Worm (Caenorhabditis elegans) whole organism, L3 larva: ENCODE data around the gene C07C7.3.

ENCODE experiments used
- R02D3.7 ChIP-seq: fragments of 150-350 bp; optimal IDR thresholded peaks from 2 replicates; lab custom pipeline; 2014; ENCODE audit warnings: missing biosample characterization, missing genetic modification characterization
- ZK546.5 ChIP-seq: sonication (generic microtip); optimal IDR thresholded peaks from 2 replicates; lab custom pipeline; 2017; ENCODE audit warnings: missing biosample characterization, missing genetic modification characterization
- aly-2 ChIP-seq: fragments of 150-350 bp; optimal IDR thresholded peaks from 2 replicates; lab custom pipeline; 2014; ENCODE audit warnings: missing biosample characterization, missing genetic modification characterization
- ama-1 ChIP-seq: fragments of 150-350 bp; optimal IDR thresholded peaks from 2 replicates; lab custom pipeline; 2018
- ceh-16 ChIP-seq: sonication (generic microtip); optimal IDR thresholded peaks from 2 replicates; lab custom pipeline; 2017; ENCODE audit warnings: missing biosample characterization, missing genetic modification characterization
- ceh-28 ChIP-seq: fragments of 150-350 bp; optimal IDR thresholded peaks from 2 replicates; lab custom pipeline; 2014; ENCODE audit warnings: missing biosample characterization, missing genetic modification reagents, missing genetic modification characterization
- ceh-82 ChIP-seq: fragments of 150-350 bp; optimal IDR thresholded peaks from 2 replicates; lab custom pipeline; 2014; ENCODE audit warnings: missing biosample characterization, missing genetic modification characterization
- ceh-9 ChIP-seq: sonication (generic microtip); optimal IDR thresholded peaks from 2 replicates; lab custom pipeline; 2018; ENCODE audit warnings: missing biosample characterization, missing genetic modification characterization
- daf-12 ChIP-seq: fragments of 150-350 bp; optimal IDR thresholded peaks from 2 replicates; lab custom pipeline; 2014; ENCODE audit warnings: missing biosample characterization, missing genetic modification reagents, missing genetic modification characterization
- egl-27 ChIP-seq: sonication (generic microtip); optimal IDR thresholded peaks from 4 replicates; lab custom pipeline; 2017; ENCODE audit warnings: missing biosample characterization, missing genetic modification reagents, missing genetic modification characterization
- egl-5 ChIP-seq: fragments of 150-350 bp; optimal IDR thresholded peaks from 2 replicates; lab custom pipeline; 2017; ENCODE audit warnings: missing biosample characterization, missing genetic modification reagents, missing genetic modification characterization, inconsistent platforms
- elt-1 ChIP-seq: fragments of 150-350 bp; optimal IDR thresholded peaks from 2 replicates; lab custom pipeline; 2014; ENCODE audit warnings: missing biosample characterization, missing genetic modification characterization
- elt-2 ChIP-seq: sonication (generic microtip); optimal IDR thresholded peaks from 2 replicates; lab custom pipeline; 2016; ENCODE audit warnings: missing genetic modification reagents, mild to moderate bottlenecking, missing genetic modification characterization, missing compliant biosample characterization
- elt-3 ChIP-seq, 3 experiments: fragments of 150-350 bp in 1 of 3; sonication (generic microtip) in 2 of 3; optimal IDR thresholded peaks; 2 replicates in 2 of 3; 4 replicates in 1 of 3; lab custom pipeline; 2014 to 2017; ENCODE audit warnings: missing biosample characterization in 3 of 3, missing genetic modification characterization in 3 of 3
- eor-1 ChIP-seq, 2 experiments: fragments of 150-350 bp; optimal IDR thresholded peaks; 2 replicates each; lab custom pipeline; 2014 to 2018; ENCODE audit warnings: missing biosample characterization in 2 of 2, missing genetic modification characterization in 2 of 2
- fkh-10 ChIP-seq: sonication (generic microtip); optimal IDR thresholded peaks from 2 replicates; lab custom pipeline; 2017; ENCODE audit warnings: missing biosample characterization, missing genetic modification reagents, missing genetic modification characterization
- fkh-2 ChIP-seq: fragments of 150-350 bp; optimal IDR thresholded peaks from 2 replicates; lab custom pipeline; 2014; ENCODE audit warnings: missing biosample characterization, missing genetic modification reagents, missing genetic modification characterization
- fos-1 ChIP-seq: fragments of 150-350 bp; optimal IDR thresholded peaks from 2 replicates; lab custom pipeline; 2014; ENCODE audit warnings: missing biosample characterization, missing genetic modification characterization
- hmg-11 ChIP-seq: sonication (generic microtip); optimal IDR thresholded peaks from 2 replicates; lab custom pipeline; 2016; ENCODE audit warnings: missing genetic modification characterization, missing compliant biosample characterization
- jun-1 ChIP-seq: fragments of 150-350 bp; optimal IDR thresholded peaks from 2 replicates; lab custom pipeline; 2014; ENCODE audit warnings: missing biosample characterization, missing genetic modification reagents, missing genetic modification characterization
- lin-15B ChIP-seq: fragments of 150-350 bp; optimal IDR thresholded peaks from 2 replicates; lab custom pipeline; 2014; ENCODE audit warnings: missing biosample characterization, missing genetic modification characterization
- lin-39 ChIP-seq: fragments of 150-350 bp; optimal IDR thresholded peaks from 2 replicates; lab custom pipeline; 2018; ENCODE audit warnings: missing biosample characterization, missing genetic modification reagents, missing genetic modification characterization
- lsy-12 ChIP-seq: sonication (generic microtip); optimal IDR thresholded peaks from 2 replicates; lab custom pipeline; 2016; ENCODE audit warnings: mild to moderate bottlenecking, missing genetic modification characterization, missing compliant biosample characterization
- mdl-1 ChIP-seq: fragments of 150-350 bp; optimal IDR thresholded peaks from 2 replicates; lab custom pipeline; 2014; ENCODE audit warnings: missing biosample characterization, missing genetic modification characterization
- mml-1 ChIP-seq: fragments of 150-350 bp; sonication (generic microtip); optimal IDR thresholded peaks from 3 replicates; lab custom pipeline; 2014; ENCODE audit warnings: missing biosample characterization, missing genetic modification characterization
- nfya-1 ChIP-seq: sonication (generic microtip); optimal IDR thresholded peaks from 2 replicates; lab custom pipeline; 2017; ENCODE audit warnings: missing genetic modification characterization, mild to moderate bottlenecking, missing compliant biosample characterization, antibody characterized with exemption, moderate library complexity; ENCODE audit not compliant: insufficient read depth
- nhr-11 ChIP-seq: fragments of 150-350 bp; optimal IDR thresholded peaks from 2 replicates; lab custom pipeline; 2014; ENCODE audit warnings: missing biosample characterization, missing genetic modification characterization
- nhr-12 ChIP-seq: fragments of 150-350 bp; optimal IDR thresholded peaks from 2 replicates; lab custom pipeline; 2014; ENCODE audit warnings: missing biosample characterization, missing genetic modification characterization
- nhr-23 ChIP-seq: fragments of 150-350 bp; optimal IDR thresholded peaks from 2 replicates; lab custom pipeline; 2014; ENCODE audit warnings: missing biosample characterization, missing genetic modification reagents, missing genetic modification characterization
- nhr-237 ChIP-seq: fragments of 150-350 bp; optimal IDR thresholded peaks from 2 replicates; lab custom pipeline; 2014; ENCODE audit warnings: missing biosample characterization, missing genetic modification characterization
- nhr-25 ChIP-seq: sonication (generic microtip); optimal IDR thresholded peaks from 2 replicates; lab custom pipeline; 2017; ENCODE audit warnings: missing biosample characterization, missing genetic modification characterization
- nhr-28 ChIP-seq: fragments of 150-350 bp; optimal IDR thresholded peaks from 2 replicates; lab custom pipeline; 2014; ENCODE audit warnings: missing biosample characterization, missing genetic modification characterization
- nhr-43 ChIP-seq: sonication (generic microtip); optimal IDR thresholded peaks from 2 replicates; lab custom pipeline; 2016; ENCODE audit warnings: mild to moderate bottlenecking, missing genetic modification characterization, missing compliant biosample characterization; ENCODE audit not compliant: poor library complexity, severe bottlenecking
- nhr-67 ChIP-seq: fragments of 150-350 bp; optimal IDR thresholded peaks from 2 replicates; lab custom pipeline; 2014; ENCODE audit warnings: missing biosample characterization, missing genetic modification characterization
- nhr-76 ChIP-seq: fragments of 150-350 bp; sonication (generic microtip); optimal IDR thresholded peaks from 5 replicates; lab custom pipeline; 2014; ENCODE audit warnings: missing biosample characterization, missing genetic modification characterization
- nhr-77 ChIP-seq: fragments of 150-350 bp; optimal IDR thresholded peaks from 2 replicates; lab custom pipeline; 2014; ENCODE audit warnings: missing biosample characterization, missing genetic modification characterization
- pha-4 ChIP-seq: fragments of 150-350 bp; optimal IDR thresholded peaks from 2 replicates; lab custom pipeline; 2014; ENCODE audit warnings: missing biosample characterization, missing genetic modification reagents, missing genetic modification characterization
- pqm-1 ChIP-seq: fragments of 150-350 bp; optimal IDR thresholded peaks from 2 replicates; lab custom pipeline; 2017; ENCODE audit warnings: missing biosample characterization, missing genetic modification characterization, inconsistent platforms
- sea-2 ChIP-seq: fragments of 150-350 bp; sonication (generic microtip); optimal IDR thresholded peaks from 4 replicates; lab custom pipeline; 2014; ENCODE audit warnings: missing biosample characterization, missing genetic modification reagents, missing genetic modification characterization
- skn-1 ChIP-seq: fragments of 150-350 bp; optimal IDR thresholded peaks from 2 replicates; lab custom pipeline; 2014; ENCODE audit warnings: missing biosample characterization, missing genetic modification characterization
- snpc-4 ChIP-seq: fragments of 150-350 bp; optimal IDR thresholded peaks from 2 replicates; lab custom pipeline; 2014; ENCODE audit warnings: missing biosample characterization, missing genetic modification characterization
- tbx-2 ChIP-seq: sonication (generic microtip); optimal IDR thresholded peaks from 2 replicates; lab custom pipeline; 2016; ENCODE audit warnings: mild to moderate bottlenecking, missing genetic modification characterization, missing compliant biosample characterization
- unc-39 ChIP-seq: sonication (generic microtip); optimal IDR thresholded peaks from 4 replicates; lab custom pipeline; 2017; ENCODE audit warnings: missing biosample characterization, missing genetic modification characterization
- unc-62 ChIP-seq: fragments of 150-350 bp; sonication (generic microtip); optimal IDR thresholded peaks from 4 replicates; lab custom pipeline; 2014; ENCODE audit warnings: missing biosample characterization, missing genetic modification reagents, missing genetic modification characterization
- zag-1 ChIP-seq: fragments of 150-350 bp; optimal IDR thresholded peaks from 2 replicates; lab custom pipeline; 2014; ENCODE audit warnings: missing biosample characterization, missing genetic modification characterization
- ztf-11 ChIP-seq: fragments of 150-350 bp; optimal IDR thresholded peaks from 2 replicates; lab custom pipeline; 2014; ENCODE audit warnings: missing biosample characterization, missing genetic modification characterization
- ztf-4 ChIP-seq: fragments of 150-350 bp; optimal IDR thresholded peaks from 2 replicates; lab custom pipeline; 2014; ENCODE audit warnings: missing biosample characterization, missing genetic modification characterization

Gene C07C7.3

ce11 chrIV:9196023-9196636 is 30.3 kb downstream of the C07C7.3 start:
- peak; percentile 34 for TF ChIP-seq lsy-12 (tag; lab: Kevin White, UChicago)
- peak; percentile 43 for TF ChIP-seq nhr-25
- TF ChIP-seq, all 47 proteins: peak for 2; not testable (repeated sequence) for 45

ce11 chrIV:9196755-9197154 is 30.9 kb downstream of the C07C7.3 start:
- TF ChIP-seq nhr-12 (tag; lab: Kevin White, UChicago) (no peak), nhr-43 (tag; lab: Kevin White, UChicago) (peak; percentile 29), unc-62 (GFP tag; lab: Kevin White, UChicago) (peak; percentile 42), nhr-11 (tag; lab: Kevin White, UChicago) (no peak), nhr-28 (tag; lab: Kevin White, UChicago) (no peak), lin-39 (tag; lab: Kevin White, UChicago) (peak; percentile 49), egl-5 (no peak), pha-4 (tag; lab: Kevin White, UChicago) (peak; percentile 77), sea-2 (no peak), hmg-11 (tag; lab: Kevin White, UChicago) (peak; percentile 84), aly-2 (tag; lab: Kevin White, UChicago) (no peak), nhr-25 (no peak), eor-1 (tag; optimal IDR thresholded peaks at IDR 0.05; lab: Kevin White, UChicago) (no peak), ceh-82 (tag; lab: Kevin White, UChicago) (no peak), lin-15B (tag; lab: Kevin White, UChicago) (peak; percentile 44), elt-1 (tag; lab: Kevin White, UChicago) (no peak), nhr-77 (tag; lab: Kevin White, UChicago) (no peak), nhr-23 (tag; lab: Kevin White, UChicago) (no peak), lsy-12 (tag; lab: Kevin White, UChicago) (no peak), ceh-9 (tag; lab: Kevin White, UChicago) (no peak), ama-1 (lab: Kevin White, UChicago) (peak; percentile 29), elt-2 (tag; lab: Kevin White, UChicago) (peak; percentile 62), nhr-237 (no peak), unc-39 (no peak), fkh-10 (GFP tag; lab: Kevin White, UChicago) (peak; percentile 66), ztf-4 (tag; lab: Kevin White, UChicago) (no peak), mml-1 (no peak), ceh-16 (tag; lab: Kevin White, UChicago) (no peak), pqm-1 (tag; lab: Kevin White, UChicago) (peak; percentile 71), tbx-2 (tag; lab: Kevin White, UChicago) (no peak), fos-1 (tag; lab: Kevin White, UChicago) (no peak), ceh-28 (peak; percentile 25), elt-3 (tag; optimal IDR thresholded peaks at IDR 0.05; lab: Kevin White, UChicago) (no peak), ZK546.5 (tag; lab: Kevin White, UChicago) (no peak), fkh-2 (tag; lab: Kevin White, UChicago) (no peak), R02D3.7 (tag; lab: Kevin White, UChicago) (no peak), ztf-11 (tag; lab: Kevin White, UChicago) (no peak), egl-27 (tag; lab: Kevin White, UChicago) (peak; percentile 39), nfya-1 (peak; percentile 97), mdl-1 (no peak), daf-12 (tag; lab: Kevin White, UChicago) (no peak), nhr-76 (tag; lab: Kevin White, UChicago) (no peak), skn-1 (tag; lab: Kevin White, UChicago) (no peak), jun-1 (peak; percentile 72), snpc-4 (tag; lab: Kevin White, UChicago) (peak; percentile 63), zag-1 (tag; lab: Kevin White, UChicago) (no peak), nhr-67 (tag; lab: Kevin White, UChicago) (no peak)
